Worm (Caenorhabditis elegans): ENCODE results near the gene rgef-1.
"Not testable (repeated sequence)": the region's sequence is repeated elsewhere in the genome, so short reads cannot be mapped to it uniquely, and the experiment has no call there.

Gene rgef-1

ce11 chrV:9603488-9603887, 42.0 kb upstream of the rgef-1 start:
- TF ChIP-seq lin-1 (GFP tag; IDR thresholded peaks at IDR 0.05) (0 out of 2 replicates have a peak, but pooled peaks have one; percentile 24), Y48G9A.11 (GFP tag; IDR thresholded peaks at IDR 0.05) (0 out of 2 replicates have a peak, but pooled peaks have one; percentile 11), pha-4 (GFP tag; IDR thresholded peaks at IDR 0.05) (0 out of 2 replicates have a peak, but pooled peaks have one; percentile 27)
- not testable (repeated sequence) for TF ChIP-seq pha-4 (tag; optimal IDR thresholded peaks at IDR 0.05)

ce11 chrV:9601904-9602303, 40.4 kb upstream of the rgef-1 start:
- TF ChIP-seq set-16 (GFP tag; IDR thresholded peaks at IDR 0.05): peak; percentile 69; the same call in 1 of the 2 replicates

ce11 chrV:9590317-9590716, 28.8 kb upstream of the rgef-1 start, which contains the start of gene K09G1.2:
Gene K09G1.2 (plus strand): TSS chrV:9590617.
- TF ChIP-seq lin-29 (GFP tag; IDR thresholded peaks at IDR 0.05) (no peak), lin-39 (tag; optimal IDR thresholded peaks at IDR 0.05) (no peak), ces-1 (GFP tag; optimal IDR thresholded peaks at IDR 0.05) (no peak), zag-1 (tag; optimal IDR thresholded peaks at IDR 0.05) (no peak), nhr-42 (GFP tag; IDR thresholded peaks at IDR 0.05) (no peak)

- no peak for TF ChIP-seq nhr-77 (tag; optimal IDR thresholded peaks at IDR 0.05)
- TF ChIP-seq set-16 (GFP tag; IDR thresholded peaks at IDR 0.05): no peak
- no peak for TF ChIP-seq T26A8.4 (GFP tag; IDR thresholded peaks at IDR 0.05)
- peak; percentile 44 for TF ChIP-seq nhr-28 (tag; optimal IDR thresholded peaks at IDR 0.05)
These were observed 27.1 kb upstream of the rgef-1 start for ce11 chrV:9588574-9588973.

- TF ChIP-seq aha-1 (tag) (peak; percentile 94), T20F7.1 (GFP tag; optimal IDR thresholded peaks at IDR 0.05) (no peak)
These were observed 26.1 kb upstream of the rgef-1 start for ce11 chrV:9587619-9588018.

- TF ChIP-seq aha-1 (tag) (peak; percentile 13), unc-62 (GFP tag; optimal IDR thresholded peaks at IDR 0.05 in 1 of 2) (peak in 1 of 2 experiments; percentile 62), unc-62 (tag; optimal IDR thresholded peaks at IDR 0.05) (no peak), lin-38 (GFP tag; IDR thresholded peaks at IDR 0.05) (no peak)
These were observed 22.8 kb upstream of the rgef-1 start for ce11 chrV:9584263-9584662.

- TF ChIP-seq Y105C5A.15 (GFP tag; IDR thresholded peaks at IDR 0.05): no peak
- TF ChIP-seq mxl-2 (GFP tag; conservative IDR thresholded peaks at IDR 0.05): no peak
- TF ChIP-seq ceh-20 (GFP tag; IDR thresholded peaks at IDR 0.05): no peak
- TF ChIP-seq saeg-2 (GFP tag; IDR thresholded peaks at IDR 0.05): no peak
- TF ChIP-seq hmg-1.1 (GFP tag; IDR thresholded peaks at IDR 0.05): no peak
- no peak for TF ChIP-seq F49E8.2 (tag; optimal IDR thresholded peaks at IDR 0.05; ENCODE audit: borderline replicate concordance)
- TF ChIP-seq Y5F2A.4 (GFP tag; optimal IDR thresholded peaks at IDR 0.05): no peak
These were observed 21.8 kb upstream of the rgef-1 start, which contains the start of gene K09G1.1 for ce11 chrV:9583323-9583644. Gene K09G1.1 (plus strand): TSS chrV:9583545.

- no peak for TF ChIP-seq nhr-28 (tag; optimal IDR thresholded peaks at IDR 0.05)
- peak; percentile 5 for TF ChIP-seq unc-130 (GFP tag; optimal IDR thresholded peaks at IDR 0.05)
- TF ChIP-seq egl-43 (GFP tag; IDR thresholded peaks at IDR 0.05): no peak
- no peak for TF ChIP-seq zfp-3 (GFP tag; conservative IDR thresholded peaks at IDR 0.05)
- TF ChIP-seq zip-11 (GFP tag; IDR thresholded peaks at IDR 0.05): no peak
- no peak for TF ChIP-seq nhr-25 (tag; optimal IDR thresholded peaks at IDR 0.05; ENCODE audit: borderline replicate concordance, insufficient read depth)
- TF ChIP-seq mes-2 (tag; optimal IDR thresholded peaks at IDR 0.05; ENCODE audit: poor library complexity, severe bottlenecking): peak; percentile 86
- no peak for TF ChIP-seq hlh-11 (tag; optimal IDR thresholded peaks at IDR 0.05)
- no peak for TF ChIP-seq ceh-44 (GFP tag; IDR thresholded peaks at IDR 0.05)
- no peak for TF ChIP-seq F44E2.7 (GFP tag; IDR thresholded peaks at IDR 0.05)
- TF ChIP-seq dpl-1 (GFP tag; optimal IDR thresholded peaks at IDR 0.05): peak; percentile 32
- peak; percentile 25 for TF ChIP-seq nhr-6 (tag; optimal IDR thresholded peaks at IDR 0.05)
- TF ChIP-seq pha-4 (GFP tag; IDR thresholded peaks at IDR 0.05): no peak
- peak; percentile 24 for TF ChIP-seq pha-4 (tag; optimal IDR thresholded peaks at IDR 0.05)
- no peak for TF ChIP-seq T20F7.1 (GFP tag; optimal IDR thresholded peaks at IDR 0.05)
- no peak for TF ChIP-seq D1046.2 (GFP tag; IDR thresholded peaks at IDR 0.05)
- no peak for TF ChIP-seq ama-1 (optimal IDR thresholded peaks at IDR 0.05)
These were observed 21.3 kb upstream of the rgef-1 start, which contains the start of gene rtfo-1 for ce11 chrV:9582594-9583322. Gene rtfo-1 (minus strand): TSS chrV:9582644.

Data from whole organism, L4 larva.